Worm (Caenorhabditis elegans): ENCODE measurements around the gene T19D12.5.

T19D12.5 gene

DNA sequence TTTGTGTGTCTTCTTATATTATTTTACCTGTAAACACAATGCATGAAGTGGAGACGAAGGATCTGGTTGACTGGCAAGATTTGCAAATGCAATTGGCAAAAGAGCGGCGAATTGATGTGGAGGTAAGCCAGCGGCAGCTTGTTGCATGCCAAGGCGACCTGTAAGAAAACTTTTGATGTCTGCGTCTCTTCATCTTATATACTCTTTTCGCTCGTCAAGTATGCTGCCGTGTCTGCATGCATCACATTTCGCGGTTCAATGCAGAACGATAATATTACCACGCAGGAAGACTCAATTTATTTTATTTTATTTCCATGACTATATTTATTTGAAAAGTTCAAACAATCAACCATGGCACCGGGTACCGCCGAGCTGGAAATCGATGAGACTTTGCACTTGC lies 35.1 kb downstream of the T19D12.5 start, which contains the start of gene vps-33.2 (continued):
- TF ChIP-seq hlh-17 (GFP tag; optimal IDR thresholded peaks at IDR 0.05; ENCODE audit: borderline replicate concordance) = no peak
- no peak for TF ChIP-seq ztf-4 (tag; optimal IDR thresholded peaks at IDR 0.05)
- TF ChIP-seq egl-27 (tag; optimal IDR thresholded peaks at IDR 0.05) = no peak
- TF ChIP-seq unc-98 (GFP tag; IDR thresholded peaks at IDR 0.05) = no peak
- TF ChIP-seq elt-3 (tag; optimal IDR thresholded peaks at IDR 0.05) = peak in 1 of 6 experiments; percentile 6
- no peak for TF ChIP-seq unc-62 (GFP tag; optimal IDR thresholded peaks at IDR 0.05)
- peak; percentile 33 for TF ChIP-seq xbp-1 (tag; optimal IDR thresholded peaks at IDR 0.05)
- no peak for TF ChIP-seq hpl-2 (GFP tag; optimal IDR thresholded peaks at IDR 0.05)
- TF ChIP-seq aha-1 (tag; optimal IDR thresholded peaks at IDR 0.05) = no peak
- TF ChIP-seq lin-14 (GFP tag; optimal IDR thresholded peaks at IDR 0.05) = peak; percentile 35
- peak in 2 of 3 experiments; percentile 6 to 32 for TF ChIP-seq ceh-82 (tag; optimal IDR thresholded peaks at IDR 0.05)
- TF ChIP-seq C34B4.2 (tag; optimal IDR thresholded peaks at IDR 0.05) = no peak
- TF ChIP-seq lir-3 (tag; optimal IDR thresholded peaks at IDR 0.05; ENCODE audit: poor library complexity) = no peak
- no peak for TF ChIP-seq nhr-12 (tag; optimal IDR thresholded peaks at IDR 0.05)
- peak; percentile 36 for TF ChIP-seq dsc-1 (tag; optimal IDR thresholded peaks at IDR 0.05)
- TF ChIP-seq lin-39 (tag; optimal IDR thresholded peaks at IDR 0.05) = no peak
- TF ChIP-seq skn-1 (tag; optimal IDR thresholded peaks at IDR 0.05) = no peak
- no peak for TF ChIP-seq ceh-88 (GFP tag; IDR thresholded peaks at IDR 0.05)
- peak; percentile 95 for TF ChIP-seq F16B12.6 (tag; optimal IDR thresholded peaks at IDR 0.05)
- TF ChIP-seq tlp-1 (tag; optimal IDR thresholded peaks at IDR 0.05) = no peak
- no peak for TF ChIP-seq pax-3 (tag; optimal IDR thresholded peaks at IDR 0.05)
- peak; percentile 66 for TF ChIP-seq nhr-47 (tag; optimal IDR thresholded peaks at IDR 0.05)
- TF ChIP-seq ceh-63 (GFP tag; optimal IDR thresholded peaks at IDR 0.05) = no peak
- TF ChIP-seq efl-1 (optimal IDR thresholded peaks at IDR 0.05) = peak; percentile 61 to 71
- TF ChIP-seq efl-1 (GFP tag; optimal IDR thresholded peaks at IDR 0.05 in 1 of 2) = peak; percentile 60 to 95
- TF ChIP-seq C04F5.9 (tag; optimal IDR thresholded peaks at IDR 0.05) = peak; percentile 13
- no peak for TF ChIP-seq ces-1 (GFP tag; optimal IDR thresholded peaks at IDR 0.05)
- TF ChIP-seq lin-15B (tag; optimal IDR thresholded peaks at IDR 0.05) = no peak
- TF ChIP-seq snpc-4 (tag; optimal IDR thresholded peaks at IDR 0.05) = no peak
- no peak for TF ChIP-seq sptf-1 (tag; optimal IDR thresholded peaks at IDR 0.05)
- TF ChIP-seq nhr-84 (tag; optimal IDR thresholded peaks at IDR 0.05) = no peak
- TF ChIP-seq mep-1 (tag; optimal IDR thresholded peaks at IDR 0.05) = no peak
- no peak for TF ChIP-seq isw-1 (GFP tag; IDR thresholded peaks at IDR 0.05)
- TF ChIP-seq unc-130 (tag; optimal IDR thresholded peaks at IDR 0.05) = peak; percentile 27
- TF ChIP-seq sox-4 (tag; optimal IDR thresholded peaks at IDR 0.05) = no peak
- TF ChIP-seq nhr-71 (tag; optimal IDR thresholded peaks at IDR 0.05) = peak; percentile 68
- no peak for TF ChIP-seq fkh-4 (tag; optimal IDR thresholded peaks at IDR 0.05; ENCODE audit: borderline replicate concordance)
- TF ChIP-seq lin-13 (GFP tag; optimal IDR thresholded peaks at IDR 0.05) = no peak
- no peak for TF ChIP-seq ztf-11 (tag; optimal IDR thresholded peaks at IDR 0.05)
- TF ChIP-seq sup-37 (GFP tag; optimal IDR thresholded peaks at IDR 0.05) = no peak
- no peak for TF ChIP-seq ceh-8 (GFP tag; optimal IDR thresholded peaks at IDR 0.05)
- peak; percentile 40 for TF ChIP-seq unc-86 (tag; optimal IDR thresholded peaks at IDR 0.05)
- TF ChIP-seq dpl-1 (GFP tag; optimal IDR thresholded peaks at IDR 0.05) = peak; percentile 23 to 62 (median 60)
- no peak for TF ChIP-seq jun-1 (tag; optimal IDR thresholded peaks at IDR 0.05)
- peak; percentile 63 for TF ChIP-seq tbx-2 (tag; optimal IDR thresholded peaks at IDR 0.05)
- TF ChIP-seq aly-2 (tag; optimal IDR thresholded peaks at IDR 0.05) = no peak
- no peak for TF ChIP-seq ets-5 (GFP tag; IDR thresholded peaks at IDR 0.05)
- peak; percentile 0 for TF ChIP-seq nhr-90 (tag; optimal IDR thresholded peaks at IDR 0.05; ENCODE audit: poor library complexity)
- TF ChIP-seq ama-1 (optimal IDR thresholded peaks at IDR 0.05) = no peak
- peak; percentile 57 for TF ChIP-seq nhr-85 (tag)
- TF ChIP-seq irx-1 (tag; optimal IDR thresholded peaks at IDR 0.05) = peak; percentile 8
- TF ChIP-seq grh-1 (GFP tag; IDR thresholded peaks at IDR 0.05) = no peak
- no peak for TF ChIP-seq alr-1 (tag; optimal IDR thresholded peaks at IDR 0.05; ENCODE audit: borderline replicate concordance)
- TF ChIP-seq vab-15 (tag; optimal IDR thresholded peaks at IDR 0.05) = no peak

All from whole organism, L1 larva.